Worm (Caenorhabditis elegans) whole organism, L3 larva: ENCODE data around the gene tsp-2.
A peak's percentile ranks its signal among the peaks of the same experiment; 100 is the strongest.

Source experiments
- ama-1 ChIP-seq: fragments of 150-350 bp; optimal IDR thresholded peaks from 2 replicates; lab custom pipeline; 2018
- ceh-28 ChIP-seq: fragments of 150-350 bp; optimal IDR thresholded peaks from 2 replicates; lab custom pipeline; 2014; ENCODE audit warnings: missing biosample characterization, missing genetic modification reagents, missing genetic modification characterization
- ceh-9 ChIP-seq: sonication (generic microtip); optimal IDR thresholded peaks from 2 replicates; lab custom pipeline; 2018; ENCODE audit warnings: missing biosample characterization, missing genetic modification characterization
- daf-12 ChIP-seq: fragments of 150-350 bp; optimal IDR thresholded peaks from 2 replicates; lab custom pipeline; 2014; ENCODE audit warnings: missing biosample characterization, missing genetic modification reagents, missing genetic modification characterization
- egl-27 ChIP-seq: sonication (generic microtip); optimal IDR thresholded peaks from 4 replicates; lab custom pipeline; 2017; ENCODE audit warnings: missing biosample characterization, missing genetic modification reagents, missing genetic modification characterization
- elt-1 ChIP-seq: fragments of 150-350 bp; optimal IDR thresholded peaks from 2 replicates; lab custom pipeline; 2014; ENCODE audit warnings: missing biosample characterization, missing genetic modification characterization
- elt-2 ChIP-seq: sonication (generic microtip); optimal IDR thresholded peaks from 2 replicates; lab custom pipeline; 2016; ENCODE audit warnings: missing genetic modification reagents, mild to moderate bottlenecking, missing genetic modification characterization, missing compliant biosample characterization
- fkh-10 ChIP-seq: sonication (generic microtip); optimal IDR thresholded peaks from 2 replicates; lab custom pipeline; 2017; ENCODE audit warnings: missing biosample characterization, missing genetic modification reagents, missing genetic modification characterization
- hmg-11 ChIP-seq: sonication (generic microtip); optimal IDR thresholded peaks from 2 replicates; lab custom pipeline; 2016; ENCODE audit warnings: missing genetic modification characterization, missing compliant biosample characterization
- lin-15B ChIP-seq: fragments of 150-350 bp; optimal IDR thresholded peaks from 2 replicates; lab custom pipeline; 2014; ENCODE audit warnings: missing biosample characterization, missing genetic modification characterization
- lin-39 ChIP-seq: fragments of 150-350 bp; optimal IDR thresholded peaks from 2 replicates; lab custom pipeline; 2018; ENCODE audit warnings: missing biosample characterization, missing genetic modification reagents, missing genetic modification characterization
- mdl-1 ChIP-seq: fragments of 150-350 bp; optimal IDR thresholded peaks from 2 replicates; lab custom pipeline; 2014; ENCODE audit warnings: missing biosample characterization, missing genetic modification characterization
- mml-1 ChIP-seq: fragments of 150-350 bp; sonication (generic microtip); optimal IDR thresholded peaks from 3 replicates; lab custom pipeline; 2014; ENCODE audit warnings: missing biosample characterization, missing genetic modification characterization
- nfya-1 ChIP-seq: sonication (generic microtip); optimal IDR thresholded peaks from 2 replicates; lab custom pipeline; 2017; ENCODE audit warnings: missing genetic modification characterization, mild to moderate bottlenecking, missing compliant biosample characterization, antibody characterized with exemption, moderate library complexity; ENCODE audit not compliant: insufficient read depth
- nhr-11 ChIP-seq: fragments of 150-350 bp; optimal IDR thresholded peaks from 2 replicates; lab custom pipeline; 2014; ENCODE audit warnings: missing biosample characterization, missing genetic modification characterization
- nhr-23 ChIP-seq: fragments of 150-350 bp; optimal IDR thresholded peaks from 2 replicates; lab custom pipeline; 2014; ENCODE audit warnings: missing biosample characterization, missing genetic modification reagents, missing genetic modification characterization
- nhr-25 ChIP-seq: sonication (generic microtip); optimal IDR thresholded peaks from 2 replicates; lab custom pipeline; 2017; ENCODE audit warnings: missing biosample characterization, missing genetic modification characterization
- nhr-43 ChIP-seq: sonication (generic microtip); optimal IDR thresholded peaks from 2 replicates; lab custom pipeline; 2016; ENCODE audit warnings: mild to moderate bottlenecking, missing genetic modification characterization, missing compliant biosample characterization; ENCODE audit not compliant: poor library complexity, severe bottlenecking
- nhr-67 ChIP-seq: fragments of 150-350 bp; optimal IDR thresholded peaks from 2 replicates; lab custom pipeline; 2014; ENCODE audit warnings: missing biosample characterization, missing genetic modification characterization
- nhr-77 ChIP-seq: fragments of 150-350 bp; optimal IDR thresholded peaks from 2 replicates; lab custom pipeline; 2014; ENCODE audit warnings: missing biosample characterization, missing genetic modification characterization
- pha-4 ChIP-seq: fragments of 150-350 bp; optimal IDR thresholded peaks from 2 replicates; lab custom pipeline; 2014; ENCODE audit warnings: missing biosample characterization, missing genetic modification reagents, missing genetic modification characterization
- sea-2 ChIP-seq: fragments of 150-350 bp; sonication (generic microtip); optimal IDR thresholded peaks from 4 replicates; lab custom pipeline; 2014; ENCODE audit warnings: missing biosample characterization, missing genetic modification reagents, missing genetic modification characterization
- skn-1 ChIP-seq: fragments of 150-350 bp; optimal IDR thresholded peaks from 2 replicates; lab custom pipeline; 2014; ENCODE audit warnings: missing biosample characterization, missing genetic modification characterization
- snpc-4 ChIP-seq: fragments of 150-350 bp; optimal IDR thresholded peaks from 2 replicates; lab custom pipeline; 2014; ENCODE audit warnings: missing biosample characterization, missing genetic modification characterization
- tbx-2 ChIP-seq: sonication (generic microtip); optimal IDR thresholded peaks from 2 replicates; lab custom pipeline; 2016; ENCODE audit warnings: mild to moderate bottlenecking, missing genetic modification characterization, missing compliant biosample characterization
- unc-39 ChIP-seq: sonication (generic microtip); optimal IDR thresholded peaks from 4 replicates; lab custom pipeline; 2017; ENCODE audit warnings: missing biosample characterization, missing genetic modification characterization
- unc-62 ChIP-seq: fragments of 150-350 bp; sonication (generic microtip); optimal IDR thresholded peaks from 4 replicates; lab custom pipeline; 2014; ENCODE audit warnings: missing biosample characterization, missing genetic modification reagents, missing genetic modification characterization
- ztf-11 ChIP-seq: fragments of 150-350 bp; optimal IDR thresholded peaks from 2 replicates; lab custom pipeline; 2014; ENCODE audit warnings: missing biosample characterization, missing genetic modification characterization

tsp-2 gene

DNA sequence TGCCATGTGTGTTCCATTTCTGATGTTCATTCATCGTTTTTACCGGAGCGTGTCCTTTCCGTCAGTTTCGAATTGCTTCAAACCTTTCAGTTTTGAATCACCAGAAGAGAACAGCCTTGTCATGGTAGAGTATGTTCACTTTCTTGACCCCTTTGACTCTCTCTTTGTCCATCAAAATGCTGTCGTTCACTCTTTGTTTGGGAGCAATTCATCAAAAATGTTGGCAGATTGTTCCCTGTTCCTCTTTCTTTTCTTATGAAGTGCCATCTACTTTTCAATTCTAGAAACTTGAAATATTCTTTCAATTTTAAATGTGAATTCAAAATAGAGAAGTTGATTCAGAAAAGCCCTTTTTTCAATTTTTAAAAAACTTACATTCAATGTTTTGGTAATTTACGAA, 43.6 kb upstream of the tsp-2 start:
- TF ChIP-seq tbx-2 (tag; lab: Kevin White, UChicago) (no peak), nfya-1 (tag; lab: Kevin White, UChicago) (no peak)
- TF ChIP-seq, all 47 proteins: peak for 0

- no peak for TF ChIP-seq ama-1 (lab: Kevin White, UChicago)
- no peak for TF ChIP-seq hmg-11 (tag; lab: Kevin White, UChicago)
- no peak for TF ChIP-seq skn-1 (tag; lab: Kevin White, UChicago)
- no peak for TF ChIP-seq nhr-43 (tag; lab: Kevin White, UChicago)
- TF ChIP-seq, all 47 proteins: peak for 0
Measured at ce11 chrIII:8280352-8280751, 42.6 kb upstream of the tsp-2 start.

- peak; percentile 20 for TF ChIP-seq elt-1
- TF ChIP-seq nhr-67 = no peak
Measured at ce11 chrIII:8279567-8279966, 41.8 kb upstream of the tsp-2 start.

DNA sequence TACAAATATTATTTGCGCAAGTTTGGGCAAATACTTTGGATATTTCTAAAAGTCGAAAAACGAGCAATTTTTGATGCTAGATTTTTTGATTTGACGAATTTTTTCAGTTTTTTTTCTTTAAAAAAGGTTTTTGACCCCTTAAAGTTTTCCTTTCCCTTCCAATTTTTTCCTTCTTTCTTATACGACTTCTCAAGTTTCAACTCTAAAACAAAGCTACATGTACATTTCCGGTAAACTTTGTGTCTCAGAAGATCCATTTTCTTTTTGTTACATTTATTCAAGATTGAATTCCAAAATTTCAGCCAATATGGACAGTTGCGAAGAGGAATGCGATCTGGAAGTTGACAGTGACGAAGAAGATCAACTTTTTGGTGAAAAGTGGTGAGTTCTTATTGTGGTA, 41.1 kb upstream of the tsp-2 start, which contains the start of gene mig-10:
Gene mig-10 (plus strand): TSS at position 301 of the 400 bp plus-strand sequence.
- TF ChIP-seq ceh-9 (no peak), sea-2 (GFP tag; lab: Kevin White, UChicago) (no peak), ceh-28 (tag; lab: Kevin White, UChicago) (no peak), fkh-10 (GFP tag; lab: Kevin White, UChicago) (no peak), ztf-11 (tag; lab: Kevin White, UChicago) (no peak), unc-62 (GFP tag; lab: Kevin White, UChicago) (no peak), nhr-11 (tag; lab: Kevin White, UChicago) (no peak), lin-39 (tag; lab: Kevin White, UChicago) (no peak)

DNA sequence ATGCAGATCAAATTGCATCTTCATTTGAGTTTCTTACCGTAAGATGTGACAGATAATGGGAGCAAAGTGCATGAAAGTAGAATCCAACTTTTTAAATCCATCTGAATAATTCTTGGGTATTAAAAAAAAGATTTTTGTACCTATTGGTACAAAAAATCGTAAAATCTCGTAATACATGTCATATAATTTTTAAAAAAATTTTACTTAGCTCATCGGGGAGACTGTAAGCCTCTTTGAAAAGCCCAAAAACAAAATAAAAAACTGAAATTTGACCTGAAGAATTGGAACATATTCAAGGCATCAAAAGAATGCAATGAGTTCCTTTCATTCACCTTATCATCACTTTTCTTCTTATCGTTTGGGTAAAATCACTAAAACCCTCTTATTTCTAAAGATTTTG, 38.1 kb upstream of the tsp-2 start, which contains the start of gene clec-160:
Gene clec-160 (minus strand): TSS at position 101 of the 400 bp plus-strand sequence.
- TF ChIP-seq elt-2 (tag; lab: Kevin White, UChicago) (peak; percentile 6), nhr-67 (no peak)

- TF ChIP-seq elt-2 (tag; lab: Kevin White, UChicago) = no peak
- TF ChIP-seq nhr-77 (tag; lab: Kevin White, UChicago) = no peak
- no peak for TF ChIP-seq egl-27
- TF ChIP-seq skn-1 (tag; lab: Kevin White, UChicago) = no peak
- TF ChIP-seq nfya-1 (tag; lab: Kevin White, UChicago) = no peak
- TF ChIP-seq pha-4 (tag; lab: Kevin White, UChicago) = no peak
- no peak for TF ChIP-seq unc-39
- no peak for TF ChIP-seq lin-39 (tag; lab: Kevin White, UChicago)
- TF ChIP-seq mdl-1 (tag; lab: Kevin White, UChicago) = no peak
Measured at ce11 chrIII:8271676-8272225, 34.0 kb upstream of the tsp-2 start, which contains the start of the genes mps-4 and F09G8.10. Gene mps-4, minus strand, starts transcription at chrIII:8271776. Gene F09G8.10, minus strand, starts transcription at chrIII:8272175.

DNA sequence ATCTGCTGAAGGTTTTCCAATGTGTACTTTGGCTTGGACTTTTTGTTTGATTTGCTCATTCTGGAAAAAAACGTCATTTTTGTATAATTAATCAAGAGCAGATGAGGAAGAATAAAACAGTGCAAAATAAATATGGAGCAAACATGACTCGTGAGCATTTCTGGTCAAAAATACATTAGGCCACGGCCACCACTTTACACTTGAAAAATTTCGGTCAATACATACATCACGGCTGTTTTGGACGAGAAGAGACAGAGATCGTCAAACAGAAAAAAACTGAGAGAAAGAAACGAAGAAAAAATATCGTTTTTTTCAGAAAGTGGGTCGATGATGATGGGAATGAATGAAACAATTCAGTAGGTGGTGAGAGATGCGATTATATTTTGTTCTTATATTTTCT, 30.6 kb upstream of the tsp-2 start, which contains the start of the genes F09G8.7 and crn-7:
Gene F09G8.7 (minus strand): TSS at position 60 of the 400 bp plus-strand sequence.
Gene crn-7 (plus strand): TSS at position 236 of the 400 bp plus-strand sequence.
- no peak for TF ChIP-seq fkh-10 (GFP tag; lab: Kevin White, UChicago)
- TF ChIP-seq pha-4 (tag; lab: Kevin White, UChicago) = peak; percentile 61
- TF ChIP-seq nfya-1 (tag; lab: Kevin White, UChicago) = peak; percentile 51
- TF ChIP-seq lin-15B = peak; percentile 71
- peak; percentile 42 for TF ChIP-seq nhr-23 (tag; lab: Kevin White, UChicago)
- peak; percentile 9 for TF ChIP-seq nhr-25 (tag; lab: Kevin White, UChicago)
- TF ChIP-seq snpc-4 (tag; lab: Kevin White, UChicago) = peak; percentile 26
- TF ChIP-seq tbx-2 (tag; lab: Kevin White, UChicago) = no peak

- TF ChIP-seq mml-1 (tag; lab: Kevin White, UChicago) (no peak), daf-12 (tag; lab: Kevin White, UChicago) (no peak), lin-15B (peak; percentile 51), nfya-1 (tag; lab: Kevin White, UChicago) (peak; percentile 3)
Measured at ce11 chrIII:8265753-8266152, 28.0 kb upstream of the tsp-2 start, which contains the start of gene mrps-9. Gene mrps-9, plus strand, starts transcription at chrIII:8266062.
